Worm (Caenorhabditis elegans): ENCODE measurements around the gene arf-1.

- TF ChIP-seq ama-1 (optimal IDR thresholded peaks at IDR 0.05) = no peak
- TF ChIP-seq ceh-36 (tag; optimal IDR thresholded peaks at IDR 0.05) = no peak
- TF ChIP-seq scrt-1 (GFP tag; IDR thresholded peaks at IDR 0.05) = no peak
- no peak for TF ChIP-seq F13C5.2 (tag; optimal IDR thresholded peaks at IDR 0.05)
- no peak for TF ChIP-seq ceh-13 (GFP tag; optimal IDR thresholded peaks at IDR 0.05)
- TF ChIP-seq sea-1 (GFP tag; conservative IDR thresholded peaks at IDR 0.05) = no peak
- no peak for TF ChIP-seq aly-1 (tag; optimal IDR thresholded peaks at IDR 0.05)
- no peak for TF ChIP-seq flt-1 (GFP tag; IDR thresholded peaks at IDR 0.05)
- TF ChIP-seq tbx-11 (GFP tag; IDR thresholded peaks at IDR 0.05) = no peak
- TF ChIP-seq hmbx-1 (tag; optimal IDR thresholded peaks at IDR 0.05) = no peak
- no peak for TF ChIP-seq pes-1 (GFP tag; IDR thresholded peaks at IDR 0.05)
- TF ChIP-seq ets-7 (tag; optimal IDR thresholded peaks at IDR 0.05) = no peak
Measured at ce11 chrIII:5677790-5678189, 36.9 kb upstream of the arf-1 start, which contains the start of gene F54E7.9.
